Fruit fly (Drosophila melanogaster) whole organism, embryonic: ENCODE measurements around the gene SMC1.

Source experiments
- Bgb ChIP-seq: fragments of 200-800 bp; sonication (Bioruptor generic); IDR thresholded peaks from 2 replicates; pipeline ENCODE4 v1.3.6; 2022; ENCODE audit warnings: missing biosample characterization, missing genetic modification characterization; ENCODE audit not compliant: partially characterized antibody
- CG10543 ChIP-seq: fragments of 200-800 bp; sonication (Bioruptor generic); optimal IDR thresholded peaks from 3 replicates; lab custom pipeline; 2017; ENCODE audit warnings: missing biosample characterization, mild to moderate bottlenecking, missing genetic modification characterization, moderate library complexity
- CG11398 ChIP-seq: fragments of 200-800 bp; sonication (Bioruptor generic); optimal IDR thresholded peaks from 2 replicates; lab custom pipeline; 2016; ENCODE audit warnings: missing biosample characterization, missing genetic modification characterization
- CG14710 ChIP-seq: fragments of 200-800 bp; sonication (Bioruptor generic); optimal IDR thresholded peaks from 3 replicates; lab custom pipeline; 2019; ENCODE audit warnings: missing biosample characterization, mild to moderate bottlenecking, missing genetic modification characterization, moderate library complexity
- CG16813 ChIP-seq: fragments of 200-800 bp; sonication (Bioruptor generic); IDR thresholded peaks from 3 replicates; pipeline ENCODE4 v1.3.6; 2022; ENCODE audit warnings: missing biosample characterization, missing genetic modification characterization; ENCODE audit not compliant: partially characterized antibody
- CG17385 ChIP-seq: fragments of 200-800 bp; sonication (Bioruptor generic); optimal IDR thresholded peaks from 3 replicates; lab custom pipeline; 2018; ENCODE audit warnings: missing biosample characterization, mild to moderate bottlenecking, missing genetic modification characterization
- CG17829 ChIP-seq: fragments of 200-800 bp; optimal IDR thresholded peaks from 2 replicates; lab custom pipeline; 2019; ENCODE audit warnings: missing biosample characterization, mild to moderate bottlenecking, missing genetic modification characterization, moderate library complexity
- CG17912 ChIP-seq: fragments of 200-800 bp; sonication (Bioruptor generic); optimal IDR thresholded peaks from 2 replicates; lab custom pipeline; 2018; ENCODE audit warnings: missing biosample characterization, mild to moderate bottlenecking, missing genetic modification characterization
- CG18262 ChIP-seq: fragments of 200-800 bp; optimal IDR thresholded peaks from 3 replicates; lab custom pipeline; 2019; ENCODE audit warnings: missing biosample characterization, mild to moderate bottlenecking, missing genetic modification characterization, moderate library complexity
- CG1832 ChIP-seq: fragments of 200-800 bp; sonication (Bioruptor generic); optimal IDR thresholded peaks from 2 replicates; lab custom pipeline; 2017; ENCODE audit warnings: missing biosample characterization, mild to moderate bottlenecking, missing genetic modification characterization, inconsistent platforms
- CG2678 ChIP-seq: fragments of 200-800 bp; sonication (Bioruptor generic); optimal IDR thresholded peaks from 3 replicates; lab custom pipeline; 2019; ENCODE audit warnings: missing biosample characterization, mild to moderate bottlenecking, missing genetic modification characterization, moderate library complexity
- CG7556 ChIP-seq: fragments of 200-800 bp; sonication (Bioruptor generic); optimal IDR thresholded peaks from 2 replicates; lab custom pipeline; 2017; ENCODE audit warnings: missing biosample characterization, mild to moderate bottlenecking, missing genetic modification characterization
- CHES-1-like ChIP-seq: fragments of 200-800 bp; sonication (Bioruptor generic); optimal IDR thresholded peaks from 2 replicates; lab custom pipeline; 2016; ENCODE audit warnings: missing biosample characterization, missing genetic modification characterization
- CTCF ChIP-seq: fragments of 200-800 bp; sonication (Bioruptor generic); optimal IDR thresholded peaks from 2 replicates; lab custom pipeline; 2017; ENCODE audit warnings: missing biosample characterization, mild to moderate bottlenecking, missing genetic modification characterization, moderate library complexity
- CkIIα-i1 ChIP-seq: fragments of 200-800 bp; sonication (Bioruptor generic); IDR thresholded peaks from 2 replicates; pipeline ENCODE4 v1.3.6; 2022; ENCODE audit warnings: missing biosample characterization, missing genetic modification characterization
- Dek ChIP-seq: fragments of 200-800 bp; sonication (Bioruptor generic); optimal IDR thresholded peaks from 3 replicates; lab custom pipeline; 2019; ENCODE audit warnings: missing biosample characterization, mild to moderate bottlenecking, missing genetic modification characterization, moderate library complexity
- Drgx ChIP-seq: fragments of 200-800 bp; sonication (Bioruptor generic); IDR thresholded peaks from 2 replicates; pipeline ENCODE4 v1.3.6; 2022; ENCODE audit warnings: missing biosample characterization, missing genetic modification characterization
- ERR ChIP-seq: fragments of 200-800 bp; sonication (Bioruptor generic); optimal IDR thresholded peaks from 2 replicates; lab custom pipeline; 2016; ENCODE audit warnings: missing biosample characterization, missing genetic modification characterization
- Fer2 ChIP-seq: fragments of 200-800 bp; sonication (Bioruptor generic); optimal IDR thresholded peaks from 2 replicates; lab custom pipeline; 2018; ENCODE audit warnings: missing biosample characterization, mild to moderate bottlenecking, missing genetic modification characterization, moderate library complexity
- HLH54F ChIP-seq: fragments of 200-800 bp; sonication (Bioruptor generic); optimal IDR thresholded peaks from 3 replicates; lab custom pipeline; 2016; ENCODE audit warnings: missing biosample characterization, missing genetic modification characterization
- Mes4 ChIP-seq: fragments of 200-800 bp; sonication (Bioruptor generic); optimal IDR thresholded peaks from 2 replicates; lab custom pipeline; 2016; ENCODE audit warnings: missing biosample characterization, missing genetic modification characterization
- Mrtf ChIP-seq: fragments of 200-800 bp; sonication (Bioruptor generic); IDR thresholded peaks from 3 replicates; pipeline ENCODE4 v1.3.6; 2022; ENCODE audit warnings: missing biosample characterization, missing genetic modification characterization
- Scr ChIP-seq: fragments of 200-800 bp; sonication (Bioruptor generic); IDR thresholded peaks from 2 replicates; pipeline ENCODE4 v1.3.6; 2022; ENCODE audit warnings: missing biosample characterization, missing genetic modification characterization; ENCODE audit not compliant: partially characterized antibody
- Trl ChIP-seq, 3 experiments: fragments of >200 bp in 2 of 3; fragments of 200-800 bp in 1 of 3; sonication (Bioruptor generic) in 1 of 3; optimal IDR thresholded peaks; 2 replicates in 1 of 3; 3 replicates in 2 of 3; lab custom pipeline; 2016 to 2017; ENCODE audit warnings: missing biosample characterization in 1 of 3, missing genetic modification characterization in 1 of 3
- Usf ChIP-seq: fragments of 200-800 bp; sonication (Bioruptor generic); optimal IDR thresholded peaks from 2 replicates; lab custom pipeline; 2017; ENCODE audit warnings: missing genotype, missing biosample characterization, missing genetic modification characterization
- YL-1 ChIP-seq: fragments of 200-800 bp; sonication (Bioruptor generic); optimal IDR thresholded peaks from 3 replicates; lab custom pipeline; 2017; ENCODE audit warnings: missing biosample characterization, mild to moderate bottlenecking, missing genetic modification characterization
- ash1 ChIP-seq: fragments of 200-800 bp; sonication (Bioruptor generic); optimal IDR thresholded peaks from 2 replicates; lab custom pipeline; 2018; ENCODE audit warnings: missing biosample characterization, mild to moderate bottlenecking, missing genetic modification characterization
- bbx ChIP-seq: fragments of 200-800 bp; sonication (Bioruptor generic); IDR thresholded peaks from 2 replicates; pipeline ENCODE4 v1.3.6; 2022; ENCODE audit warnings: missing biosample characterization, missing genetic modification characterization; ENCODE audit not compliant: partially characterized antibody
- chinmo ChIP-seq: fragments of 200-800 bp; sonication (Bioruptor generic); IDR thresholded peaks from 4 replicates; pipeline ENCODE4 v1.3.6; 2022; ENCODE audit warnings: missing biosample characterization, missing genetic modification characterization; ENCODE audit not compliant: partially characterized antibody
- corto ChIP-seq: fragments of 200-800 bp; sonication (Bioruptor generic); optimal IDR thresholded peaks from 2 replicates; lab custom pipeline; 2016; ENCODE audit warnings: missing biosample characterization, mild to moderate bottlenecking, missing genetic modification characterization, moderate library complexity
- crp ChIP-seq, 2 experiments: fragments of 200-800 bp; sonication (Bioruptor generic); optimal IDR thresholded peaks; 2 replicates in 1 of 2; 3 replicates in 1 of 2; lab custom pipeline; 2017; ENCODE audit warnings: missing biosample characterization in 2 of 2, missing genetic modification characterization in 2 of 2, mild to moderate bottlenecking in 1 of 2, moderate library complexity in 1 of 2
- ems ChIP-seq: fragments of 200-800 bp; sonication (Bioruptor generic); optimal IDR thresholded peaks from 3 replicates; lab custom pipeline; 2016; ENCODE audit warnings: missing biosample characterization, missing genetic modification characterization
- en ChIP-seq: fragments of 200-800 bp; sonication (Bioruptor generic); optimal IDR thresholded peaks from 2 replicates; lab custom pipeline; 2016; ENCODE audit warnings: missing biosample characterization, missing genetic modification characterization
- exex ChIP-seq: fragments of 200-800 bp; sonication (Bioruptor generic); optimal IDR thresholded peaks from 4 replicates; lab custom pipeline; 2018; ENCODE audit warnings: missing biosample characterization, mild to moderate bottlenecking, missing genetic modification characterization, moderate library complexity
- grau ChIP-seq: fragments of 200-800 bp; optimal IDR thresholded peaks from 3 replicates; lab custom pipeline; 2019; ENCODE audit warnings: missing biosample characterization, mild to moderate bottlenecking, missing genetic modification characterization, moderate library complexity
- hkb ChIP-seq, 2 experiments: fragments of 200-800 bp in 1 of 2; fragments of >200 bp in 1 of 2; sonication (Bioruptor generic) in 1 of 2; IDR thresholded peaks in 1 of 2; optimal IDR thresholded peaks in 1 of 2; 2 replicates each; pipeline versions ENCODE4 v1.3.6 to Lab custom; 2017 to 2022; ENCODE audit warnings: missing biosample characterization in 1 of 2, missing genetic modification characterization in 1 of 2
- kah ChIP-seq: fragments of 200-800 bp; sonication (Bioruptor generic); optimal IDR thresholded peaks from 2 replicates; lab custom pipeline; 2018; ENCODE audit warnings: missing biosample characterization, mild to moderate bottlenecking, missing genetic modification characterization
- kni ChIP-seq: fragments of 200-800 bp; sonication (Bioruptor generic); optimal IDR thresholded peaks from 3 replicates; lab custom pipeline; 2017; ENCODE audit warnings: mild to moderate bottlenecking, missing biosample characterization, missing genetic modification reagents, missing genetic modification characterization
- lilli ChIP-seq: fragments of 200-800 bp; sonication (Bioruptor generic); optimal IDR thresholded peaks from 3 replicates; lab custom pipeline; 2016; ENCODE audit warnings: missing biosample characterization, missing genetic modification characterization
- mam ChIP-seq: fragments of 200-800 bp; sonication (Bioruptor generic); optimal IDR thresholded peaks from 3 replicates; lab custom pipeline; 2016; ENCODE audit warnings: missing biosample characterization, missing genetic modification characterization
- nerfin-1 ChIP-seq: fragments of 200-800 bp; sonication (Bioruptor generic); optimal IDR thresholded peaks from 3 replicates; lab custom pipeline; 2019; ENCODE audit warnings: missing biosample characterization, mild to moderate bottlenecking, missing genetic modification characterization, moderate library complexity
- nmo ChIP-seq: fragments of 200-800 bp; sonication (Bioruptor generic); optimal IDR thresholded peaks from 2 replicates; lab custom pipeline; 2018; ENCODE audit warnings: missing biosample characterization, mild to moderate bottlenecking, missing genetic modification characterization, moderate library complexity
- org-1 ChIP-seq: fragments of 200-800 bp; sonication (Bioruptor generic); optimal IDR thresholded peaks from 2 replicates; lab custom pipeline; 2017; ENCODE audit warnings: missing biosample characterization, missing genetic modification characterization
- sug ChIP-seq: fragments of 200-800 bp; optimal IDR thresholded peaks from 2 replicates; lab custom pipeline; 2019; ENCODE audit warnings: missing biosample characterization, mild to moderate bottlenecking, missing genetic modification characterization, moderate library complexity
- unpg ChIP-seq: fragments of 200-800 bp; sonication (Bioruptor generic); optimal IDR thresholded peaks from 3 replicates; lab custom pipeline; 2018; ENCODE audit warnings: missing biosample characterization, mild to moderate bottlenecking, missing genetic modification characterization, moderate library complexity
- zen ChIP-seq: fragments of 200-800 bp; sonication (Bioruptor generic); optimal IDR thresholded peaks from 3 replicates; lab custom pipeline; 2018; ENCODE audit warnings: missing biosample characterization, mild to moderate bottlenecking, missing genetic modification characterization, moderate library complexity

The SMC1 gene

dm6 chr3R:24047226-24047976, 10.7 kb upstream of the SMC1 start, which contains the start of gene CG5986 (continued):
- TF ChIP-seq sug (tag; lab: Kevin White, UChicago) (peak; percentile 6), Trl (optimal IDR thresholded peaks at IDR 0.05; lab: Kevin White, UChicago) (peak; percentile 28 to 52), Trl (GFP tag; optimal IDR thresholded peaks at IDR 0.05; lab: Kevin White, UChicago) (no peak), Mes4 (GFP tag; lab: Kevin White, UChicago) (no peak), Drgx (GFP tag; lab: Robert Waterston, UW) (peak; percentile 72), CG17385 (peak; percentile 57), lilli (no peak), chinmo (0 out of 4 replicates have a peak, but pooled peaks have one; percentile 39), CG7556 (no peak), unpg (GFP tag; lab: Kevin White, UChicago) (no peak), ERR (GFP tag; lab: Kevin White, UChicago) (peak; percentile 64)

- TF ChIP-seq kah (GFP tag; lab: Kevin White, UChicago) (no peak), Fer2 (tag; lab: Kevin White, UChicago) (peak; percentile 51), lilli (peak; percentile 58), hkb (optimal IDR thresholded peaks at IDR 0.05; lab: Kevin White, UChicago) (peak; percentile 67), hkb (GFP tag; IDR thresholded peaks at IDR 0.05; lab: Robert Waterston, UW) (no peak), CHES-1-like (GFP tag; lab: Kevin White, UChicago) (peak; percentile 48), CG1832 (GFP tag; lab: Kevin White, UChicago) (peak; percentile 67), bbx (peak; percentile 66), Mrtf (GFP tag; lab: Robert Waterston, UW) (no peak), nerfin-1 (tag; lab: Kevin White, UChicago) (peak; percentile 54), CG10543 (GFP tag; lab: Kevin White, UChicago) (peak; percentile 76), corto (peak; percentile 54), CG2678 (tag; lab: Kevin White, UChicago) (peak; percentile 52), Dek (peak; percentile 31), HLH54F (GFP tag; lab: Kevin White, UChicago) (peak; percentile 39), CTCF (GFP tag; lab: Kevin White, UChicago) (peak; percentile 69), Usf (GFP tag; lab: Kevin White, UChicago) (no peak), CG16813 (peak; percentile 50; the same call in 2 of the 3 replicates), ems (peak; percentile 6), exex (tag; lab: Kevin White, UChicago) (peak; percentile 53), nmo (GFP tag; lab: Kevin White, UChicago) (peak; percentile 68), CkIIα-i1 (GFP tag; lab: Robert Waterston, UW) (no peak), CG11398 (GFP tag; lab: Kevin White, UChicago) (peak; percentile 11), CG18262 (tag; lab: Kevin White, UChicago) (peak; percentile 25), en (no peak), crp (GFP tag; optimal IDR thresholded peaks at IDR 0.05; lab: Kevin White, UChicago) (peak in 1 of 2 experiments; percentile 54), CG14710 (peak; percentile 75), org-1 (no peak), mam (peak; percentile 46), ash1 (GFP tag; lab: Kevin White, UChicago) (no peak), kni (peak; percentile 68), YL-1 (peak; percentile 50), grau (tag; lab: Kevin White, UChicago) (peak; percentile 55), Bgb (GFP tag; lab: Robert Waterston, UW) (peak; percentile 48; the same call in 1 of the 2 replicates), CG17829 (tag; lab: Kevin White, UChicago) (peak; percentile 75), Scr (GFP tag; lab: Robert Waterston, UW) (peak; percentile 56), CG17912 (GFP tag; lab: Kevin White, UChicago) (peak; percentile 6), zen (tag; lab: Kevin White, UChicago) (peak; percentile 67)
These were observed 10.0 kb upstream of the SMC1 start, which contains the start of gene Rox8 for dm6 chr3R:24047998-24048511. Gene Rox8 (minus strand): TSS chr3R:24048265.
